Worm (Caenorhabditis elegans) whole organism, L1 larva: Measurements from ENCODE around the gene M176.11.
A peak's percentile ranks its signal among the peaks of the same experiment; 100 is the strongest.

Experiments used
- aly-2 ChIP-seq: fragments of 150-350 bp; optimal IDR thresholded peaks from 2 replicates; lab custom pipeline; 2014; ENCODE audit warnings: missing biosample characterization, missing genetic modification characterization
- blmp-1 ChIP-seq: fragments of 150-350 bp; optimal IDR thresholded peaks from 2 replicates; lab custom pipeline; 2014; ENCODE audit warnings: missing biosample characterization, missing genetic modification characterization
- fos-1 ChIP-seq: fragments of 150-350 bp; optimal IDR thresholded peaks from 2 replicates; lab custom pipeline; 2014; ENCODE audit warnings: missing biosample characterization, missing genetic modification characterization
- lin-35 ChIP-seq, 2 experiments: fragments of 150-350 bp; optimal IDR thresholded peaks; 2 replicates each; lab custom pipeline; 2014; ENCODE audit warnings: missing biosample characterization in 2 of 2, missing genetic modification characterization in 2 of 2, missing genetic modification reagents in 2 of 2
- unc-130 ChIP-seq: fragments of 150-350 bp; optimal IDR thresholded peaks from 2 replicates; lab custom pipeline; 2017; ENCODE audit warnings: missing biosample characterization, missing genetic modification characterization, inconsistent platforms

ce11 chrII:9416381-9417276, 5.4 kb upstream of the M176.11 start, which contains the start of the genes gss-1 and chch-3:
- TF ChIP-seq fos-1 (tag; lab: Kevin White, UChicago) (no peak), unc-130 (tag; lab: Kevin White, UChicago) (peak; percentile 39), blmp-1 (peak; percentile 45), lin-35 (GFP tag; optimal IDR thresholded peaks at IDR 0.05; lab: Kevin White, UChicago) (peak; percentile 75 to 81), aly-2 (tag; lab: Kevin White, UChicago) (peak; percentile 22)
